Worm (Caenorhabditis elegans) whole organism, young adult: ENCODE data around the gene srx-14.

Source experiments
- B0019.2 ChIP-seq: fragments of 200-800 bp; sonication (Bioruptor generic); conservative IDR thresholded peaks from 2 replicates; pipeline ENCODE4 v1.3.6; 2022; ENCODE audit warnings: missing genetic modification reagents, missing genetic modification characterization, missing compliant biosample characterization
- B0261.1 ChIP-seq: sonication (generic microtip); optimal IDR thresholded peaks from 2 replicates; lab custom pipeline; 2016; ENCODE audit warnings: mild to moderate bottlenecking, missing genetic modification characterization, moderate library complexity, missing compliant biosample characterization
- F33H1.4 ChIP-seq: fragments of 200-800 bp; sonication (Bioruptor generic); IDR thresholded peaks from 2 replicates; pipeline ENCODE4 v1.3.6; 2022; ENCODE audit warnings: missing genetic modification reagents, missing genetic modification characterization, missing compliant biosample characterization
- F52B5.7 ChIP-seq: sonication (generic microtip); optimal IDR thresholded peaks from 2 replicates; lab custom pipeline; 2016; ENCODE audit warnings: mild to moderate bottlenecking, missing genetic modification characterization, missing compliant biosample characterization
- F57A8.1 ChIP-seq: fragments of 200-800 bp; sonication (Bioruptor generic); optimal IDR thresholded peaks from 2 replicates; lab custom pipeline; 2018; ENCODE audit warnings: mild to moderate bottlenecking, missing genetic modification characterization, moderate library complexity, missing compliant biosample characterization
- F57C9.4 ChIP-seq: sonication (generic microtip); optimal IDR thresholded peaks from 2 replicates; lab custom pipeline; 2017; ENCODE audit warnings: mild to moderate bottlenecking, missing genetic modification characterization, missing compliant biosample characterization
- K11D2.4 ChIP-seq: fragments of 200-800 bp; sonication (Bioruptor generic); IDR thresholded peaks from 2 replicates; pipeline ENCODE4 v1.3.6; 2022; ENCODE audit warnings: missing genetic modification reagents, missing genetic modification characterization, missing compliant biosample characterization
- Y79H2A.3 ChIP-seq: fragments of 200-800 bp; sonication (Bioruptor generic); conservative IDR thresholded peaks from 2 replicates; pipeline ENCODE4 v1.3.6; 2022; ENCODE audit warnings: missing genetic modification reagents, missing genetic modification characterization, missing compliant biosample characterization
- ZK185.1 ChIP-seq: sonication (generic microtip); optimal IDR thresholded peaks from 2 replicates; lab custom pipeline; 2016; ENCODE audit warnings: mild to moderate bottlenecking, missing genetic modification characterization, missing compliant biosample characterization; ENCODE audit not compliant: poor library complexity, severe bottlenecking
- akir-1 ChIP-seq: fragments of 200-800 bp; sonication (Bioruptor generic); optimal IDR thresholded peaks from 2 replicates; lab custom pipeline; 2018; ENCODE audit warnings: mild to moderate bottlenecking, missing genetic modification characterization, moderate library complexity, missing compliant biosample characterization
- aptf-2 ChIP-seq: fragments of 200-800 bp; sonication (Bioruptor generic); conservative IDR thresholded peaks from 2 replicates; pipeline ENCODE4 v1.3.6; 2022; ENCODE audit warnings: missing genetic modification reagents, missing genetic modification characterization, missing compliant biosample characterization
- aptf-3 ChIP-seq: fragments of 200-800 bp; sonication (Bioruptor generic); IDR thresholded peaks from 2 replicates; pipeline ENCODE4 v1.3.6; 2022; ENCODE audit warnings: missing genetic modification characterization, missing compliant biosample characterization
- attf-6 ChIP-seq: fragments of 200-800 bp; sonication (Bioruptor generic); IDR thresholded peaks from 2 replicates; pipeline ENCODE4 v1.3.6; 2022; ENCODE audit warnings: missing genetic modification reagents, missing genetic modification characterization, missing compliant biosample characterization
- cebp-2 ChIP-seq: fragments of 200-800 bp; sonication (Bioruptor generic); IDR thresholded peaks from 2 replicates; pipeline ENCODE4 v1.3.6; 2022; ENCODE audit warnings: missing genetic modification characterization, missing compliant biosample characterization
- ceh-91 ChIP-seq: fragments of 200-800 bp; sonication (Bioruptor generic); IDR thresholded peaks from 2 replicates; pipeline ENCODE4 v1.3.6; 2022; ENCODE audit warnings: missing genetic modification reagents, missing genetic modification characterization, missing compliant biosample characterization
- chd-7 ChIP-seq: sonication (generic microtip); optimal IDR thresholded peaks from 2 replicates; lab custom pipeline; 2016; ENCODE audit warnings: mild to moderate bottlenecking, missing genetic modification characterization, moderate library complexity, missing compliant biosample characterization
- dpff-1 ChIP-seq: sonication (generic microtip); optimal IDR thresholded peaks from 2 replicates; lab custom pipeline; 2017; ENCODE audit warnings: mild to moderate bottlenecking, missing genetic modification characterization, missing compliant biosample characterization
- efl-1 ChIP-seq: fragments of 150-350 bp; optimal IDR thresholded peaks from 2 replicates; lab custom pipeline; 2014; ENCODE audit warnings: missing biosample characterization, missing genetic modification reagents, missing genetic modification characterization
- egrh-3 ChIP-seq: fragments of 200-800 bp; sonication (Bioruptor generic); IDR thresholded peaks from 2 replicates; pipeline ENCODE4 v1.3.6; 2022; ENCODE audit warnings: missing genetic modification reagents, missing genetic modification characterization, missing compliant biosample characterization
- ets-4 ChIP-seq: fragments of 200-800 bp; sonication (Bioruptor generic); optimal IDR thresholded peaks from 2 replicates; lab custom pipeline; 2018; ENCODE audit warnings: mild to moderate bottlenecking, missing genetic modification characterization, missing compliant biosample characterization
- gei-17 ChIP-seq: fragments of 200-800 bp; sonication (Bioruptor generic); optimal IDR thresholded peaks from 2 replicates; lab custom pipeline; 2018; ENCODE audit warnings: mild to moderate bottlenecking, missing genetic modification characterization, missing compliant biosample characterization
- hlh-26 ChIP-seq: fragments of 200-800 bp; sonication (Bioruptor generic); conservative IDR thresholded peaks from 2 replicates; pipeline ENCODE4 v1.3.6; 2022; ENCODE audit warnings: missing genetic modification reagents, missing genetic modification characterization, missing compliant biosample characterization
- hsf-1 ChIP-seq: fragments of 200-800 bp; sonication (Bioruptor generic); IDR thresholded peaks from 2 replicates; pipeline ENCODE4 v1.3.6; 2022; ENCODE audit warnings: missing genetic modification reagents, missing genetic modification characterization, missing compliant biosample characterization
- let-526 ChIP-seq: fragments of 200-800 bp; sonication (Bioruptor generic); IDR thresholded peaks from 2 replicates; pipeline ENCODE4 v1.3.6; 2022; ENCODE audit warnings: missing genetic modification reagents, missing genetic modification characterization, missing compliant biosample characterization
- let-607 ChIP-seq, 2 experiments: fragments of 200-800 bp in 1 of 2; sonication (Bioruptor generic) in 1 of 2; sonication (generic microtip) in 1 of 2; optimal IDR thresholded peaks; 2 replicates each; lab custom pipeline; 2016 to 2018; ENCODE audit warnings: mild to moderate bottlenecking in 2 of 2, missing compliant biosample characterization in 2 of 2, missing genetic modification characterization in 2 of 2, moderate library complexity in 2 of 2, missing genotype in 1 of 2
- lin-35 ChIP-seq, 3 experiments: fragments of 150-350 bp in 2 of 3; sonication (generic microtip) in 1 of 3; optimal IDR thresholded peaks; 2 replicates each; lab custom pipeline; 2014 to 2018; ENCODE audit warnings: missing biosample characterization in 3 of 3, missing genetic modification characterization in 3 of 3, missing genetic modification reagents in 3 of 3
- madf-8 ChIP-seq: fragments of 200-800 bp; sonication (Bioruptor generic); conservative IDR thresholded peaks from 2 replicates; pipeline ENCODE4 v1.3.6; 2022; ENCODE audit warnings: missing genetic modification reagents, missing genetic modification characterization, missing compliant biosample characterization
- mes-4 ChIP-seq: sonication (generic microtip); optimal IDR thresholded peaks from 2 replicates; lab custom pipeline; 2016; ENCODE audit warnings: missing genotype, missing genetic modification characterization, missing compliant biosample characterization
- mxl-1 ChIP-seq: sonication (generic microtip); optimal IDR thresholded peaks from 2 replicates; lab custom pipeline; 2016; ENCODE audit warnings: missing genetic modification characterization, missing compliant biosample characterization
- nhr-80 ChIP-seq: sonication (generic microtip); optimal IDR thresholded peaks from 2 replicates; lab custom pipeline; 2016; ENCODE audit warnings: missing genetic modification characterization, missing compliant biosample characterization
- nhr-90 ChIP-seq: sonication (generic microtip); optimal IDR thresholded peaks from 2 replicates; lab custom pipeline; 2016; ENCODE audit warnings: missing genotype, mild to moderate bottlenecking, missing genetic modification characterization, missing compliant biosample characterization
- pbrm-1 ChIP-seq: fragments of 200-800 bp; sonication (Bioruptor generic); IDR thresholded peaks from 2 replicates; pipeline ENCODE4 v1.3.6; 2022; ENCODE audit warnings: missing genetic modification reagents, missing genetic modification characterization, missing compliant biosample characterization
- rcor-1 ChIP-seq: fragments of 200-800 bp; sonication (Bioruptor generic); IDR thresholded peaks from 2 replicates; pipeline ENCODE4 v1.3.6; 2022; ENCODE audit warnings: missing genetic modification reagents, missing genetic modification characterization, missing compliant biosample characterization
- snpc-1.3 ChIP-seq: sonication (generic microtip); optimal IDR thresholded peaks from 2 replicates; lab custom pipeline; 2017; ENCODE audit warnings: missing genetic modification characterization, mild to moderate bottlenecking, missing compliant biosample characterization, antibody characterized with exemption, moderate library complexity, missing genotype, missing genetic modification reagents; ENCODE audit not compliant: insufficient read depth
- snpc-3.4 ChIP-seq: sonication (generic microtip); optimal IDR thresholded peaks from 2 replicates; lab custom pipeline; 2017; ENCODE audit warnings: missing genetic modification characterization, mild to moderate bottlenecking, missing compliant biosample characterization, antibody characterized with exemption, moderate library complexity, missing genotype, missing genetic modification reagents
- somi-1 ChIP-seq: fragments of 200-800 bp; sonication (Bioruptor generic); optimal IDR thresholded peaks from 2 replicates; lab custom pipeline; 2018; ENCODE audit warnings: mild to moderate bottlenecking, missing genetic modification characterization, missing compliant biosample characterization
- sptf-2 ChIP-seq: fragments of 200-800 bp; sonication (Bioruptor generic); optimal IDR thresholded peaks from 2 replicates; lab custom pipeline; 2018; ENCODE audit warnings: mild to moderate bottlenecking, missing genetic modification characterization, missing compliant biosample characterization
- tbx-9 ChIP-seq: sonication (generic microtip); optimal IDR thresholded peaks from 2 replicates; lab custom pipeline; 2016; ENCODE audit warnings: borderline replicate concordance, missing genetic modification characterization, inconsistent platforms, missing compliant biosample characterization
- tlf-1 ChIP-seq: fragments of 200-800 bp; sonication (Bioruptor generic); optimal IDR thresholded peaks from 2 replicates; lab custom pipeline; 2018; ENCODE audit warnings: mild to moderate bottlenecking, missing genetic modification characterization, missing compliant biosample characterization
- unc-130 ChIP-seq: sonication (generic microtip); optimal IDR thresholded peaks from 2 replicates; lab custom pipeline; 2016; ENCODE audit warnings: missing genetic modification reagents, missing genetic modification characterization, missing compliant biosample characterization
- zfh-2 ChIP-seq: fragments of 200-800 bp; sonication (Bioruptor generic); conservative IDR thresholded peaks from 2 replicates; pipeline ENCODE4 v1.3.6; 2022; ENCODE audit warnings: missing genetic modification reagents, missing genetic modification characterization, missing compliant biosample characterization
- ztf-18 ChIP-seq: sonication (generic microtip); optimal IDR thresholded peaks from 2 replicates; lab custom pipeline; 2016; ENCODE audit warnings: missing genotype, mild to moderate bottlenecking, missing genetic modification characterization, missing compliant biosample characterization
- ztf-22 ChIP-seq: fragments of 200-800 bp; sonication (Bioruptor generic); optimal IDR thresholded peaks from 2 replicates; lab custom pipeline; 2018; ENCODE audit warnings: mild to moderate bottlenecking, missing genetic modification characterization, moderate library complexity, missing compliant biosample characterization
- ztf-28 ChIP-seq: fragments of 200-800 bp; sonication (Bioruptor generic); IDR thresholded peaks from 2 replicates; pipeline ENCODE4 v1.3.6; 2022; ENCODE audit warnings: missing genetic modification reagents, missing genetic modification characterization, missing compliant biosample characterization

The srx-14 gene

DNA sequence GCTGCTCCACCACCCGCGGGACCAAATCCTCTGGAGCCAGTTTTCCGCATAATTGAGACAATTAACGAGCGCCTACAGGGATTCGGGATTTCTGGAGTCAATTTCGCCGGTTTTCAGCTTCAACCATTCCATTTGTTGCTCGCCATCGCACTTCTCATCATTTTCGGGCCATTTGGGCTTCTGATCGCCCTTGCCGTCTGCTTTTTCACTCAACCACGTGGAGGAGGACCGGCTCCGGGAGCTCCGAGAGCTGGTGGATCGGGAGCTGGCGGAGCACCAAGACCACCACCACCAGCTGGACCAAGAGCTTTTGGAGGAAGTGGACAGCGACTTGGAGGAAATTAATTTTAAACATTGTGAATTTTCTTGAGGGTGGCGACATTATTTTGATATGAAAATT lies 17.4 kb downstream of the srx-14 start:
- TF ChIP-seq ztf-22 (GFP tag; lab: Kevin White, UChicago) (no peak), B0261.1 (tag; lab: Kevin White, UChicago) (no peak), let-526 (GFP tag; lab: Robert Waterston, UW) (no peak), rcor-1 (GFP tag; lab: Robert Waterston, UW) (no peak), ztf-28 (GFP tag; lab: Robert Waterston, UW) (no peak), lin-35 (GFP tag; optimal IDR thresholded peaks at IDR 0.05; lab: Kevin White, UChicago) (no peak), egrh-3 (GFP tag; lab: Robert Waterston, UW) (peak; percentile 48; the same call in 1 of the 2 replicates), zfh-2 (GFP tag; lab: Robert Waterston, UW) (peak; percentile 83), ZK185.1 (no peak), Y79H2A.3 (GFP tag; lab: Robert Waterston, UW) (no peak)

DNA sequence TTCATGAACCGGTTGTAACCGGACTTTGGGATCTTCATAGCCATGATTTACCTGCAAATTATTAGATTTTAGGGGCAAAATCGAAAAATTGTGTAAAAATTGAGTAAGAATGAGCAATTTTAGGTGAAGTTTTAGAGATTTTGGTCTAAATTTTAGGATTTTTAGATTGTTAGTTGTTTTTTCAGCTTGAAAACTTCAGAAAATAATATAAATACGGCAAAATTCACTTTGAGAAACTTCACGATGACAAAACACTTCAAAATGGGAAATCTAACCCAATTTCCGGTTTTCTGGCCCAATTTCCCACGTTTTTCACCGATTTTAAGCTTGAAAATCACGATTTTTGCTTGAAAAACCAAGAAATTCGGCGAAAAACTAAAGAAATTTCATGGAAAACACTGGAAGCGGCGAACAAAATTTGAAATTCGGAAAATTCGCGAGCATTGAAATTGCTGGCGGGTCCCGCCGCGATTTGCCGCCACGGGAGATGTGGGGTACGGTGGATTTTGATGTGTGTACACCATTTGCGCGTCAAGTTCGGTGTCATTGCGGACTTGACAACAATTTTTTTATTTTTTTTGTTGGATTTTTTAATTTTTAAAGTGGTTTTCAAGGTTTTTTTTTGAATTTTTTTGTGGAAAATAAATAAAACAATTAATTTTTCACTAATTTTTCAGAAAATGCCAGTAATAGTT lies 19.5 kb downstream of the srx-14 start, which contains the start of the genes cct-8 and Y55F3AR.2:
Gene cct-8, minus strand, starts transcription at position 51 of the 695 bp plus-strand sequence.
Gene Y55F3AR.2, plus strand, starts transcription at position 672 of the 695 bp plus-strand sequence.
- TF ChIP-seq tlf-1 (GFP tag; lab: Kevin White, UChicago) (peak; percentile 99), gei-17 (GFP tag; lab: Kevin White, UChicago) (peak; percentile 93), snpc-1.3 (tag; lab: Kevin White, UChicago) (peak; percentile 96), ceh-91 (GFP tag; lab: Robert Waterston, UW) (peak; percentile 96), let-607 (tag; optimal IDR thresholded peaks at IDR 0.05; lab: Kevin White, UChicago) (peak; percentile 88 to 94), madf-8 (GFP tag; lab: Robert Waterston, UW) (peak; percentile 89), nhr-80 (tag; lab: Kevin White, UChicago) (peak; percentile 29), ZK185.1 (peak; percentile 97), cebp-2 (GFP tag; lab: Robert Waterston, UW) (peak; percentile 96), chd-7 (tag; lab: Kevin White, UChicago) (peak; percentile 95), hlh-26 (GFP tag; lab: Robert Waterston, UW) (no peak), ztf-18 (tag; lab: Kevin White, UChicago) (peak; percentile 61), zfh-2 (GFP tag; lab: Robert Waterston, UW) (peak; percentile 91), attf-6 (GFP tag; lab: Robert Waterston, UW) (peak; percentile 91), hsf-1 (GFP tag; lab: Robert Waterston, UW) (peak; percentile 98), K11D2.4 (GFP tag; lab: Robert Waterston, UW) (peak; percentile 99), mes-4 (tag; lab: Kevin White, UChicago) (peak; percentile 35), F57A8.1 (GFP tag; lab: Kevin White, UChicago) (no peak), tbx-9 (tag; lab: Kevin White, UChicago) (peak; percentile 50), sptf-2 (GFP tag; lab: Kevin White, UChicago) (peak; percentile 8), dpff-1 (tag; lab: Kevin White, UChicago) (peak; percentile 77), aptf-3 (GFP tag; lab: Robert Waterston, UW) (peak; percentile 83; the same call in 1 of the 2 replicates), unc-130 (peak; percentile 71), F33H1.4 (GFP tag; lab: Robert Waterston, UW) (peak; percentile 100), aptf-2 (GFP tag; lab: Robert Waterston, UW) (peak; percentile 71), pbrm-1 (peak; percentile 99), mxl-1 (tag; lab: Kevin White, UChicago) (peak; percentile 19), akir-1 (no peak), F57C9.4 (peak; percentile 65), B0019.2 (GFP tag; lab: Robert Waterston, UW) (peak; percentile 93), nhr-90 (peak; percentile 49), rcor-1 (GFP tag; lab: Robert Waterston, UW) (peak; percentile 97), F52B5.7 (tag; lab: Kevin White, UChicago) (peak; percentile 92), snpc-3.4 (tag; lab: Kevin White, UChicago) (peak; percentile 96), efl-1 (GFP tag; lab: Kevin White, UChicago) (peak; percentile 93), egrh-3 (GFP tag; lab: Robert Waterston, UW) (peak; percentile 47; the same call in 1 of the 2 replicates), somi-1 (GFP tag; lab: Kevin White, UChicago) (peak; percentile 87), ztf-28 (GFP tag; lab: Robert Waterston, UW) (peak; percentile 92), ztf-22 (GFP tag; lab: Kevin White, UChicago) (peak; percentile 60), ets-4 (GFP tag; lab: Kevin White, UChicago) (peak; percentile 30)
